Worm (Caenorhabditis elegans): Measurements from ENCODE around the gene scl-25.

ce11 chrV:17242552-17242951 is 17.1 kb downstream of the scl-25 start, which contains the start of gene Y68A4B.3:
- TF ChIP-seq R02D3.7 (tag; optimal IDR thresholded peaks at IDR 0.05) (no peak), lsy-2 (tag; optimal IDR thresholded peaks at IDR 0.05) (no peak), pha-4 (GFP tag; IDR thresholded peaks at IDR 0.05) (no peak), pha-4 (tag; optimal IDR thresholded peaks at IDR 0.05) (no peak), ceh-62 (tag; optimal IDR thresholded peaks at IDR 0.05) (no peak), duxl-1 (tag; optimal IDR thresholded peaks at IDR 0.05; ENCODE audit: poor library complexity) (no peak), snpc-4 (tag; optimal IDR thresholded peaks at IDR 0.05) (no peak)

Measured in whole organism, L4 larva.